Worm (Caenorhabditis elegans) whole organism, late embryonic: Measurements from ENCODE around the gene ZK856.19.

Experiments used
- K02D7.2 ChIP-seq: sonication (generic microtip); optimal IDR thresholded peaks from 2 replicates; lab custom pipeline; 2017; ENCODE audit warnings: mild to moderate bottlenecking, missing genetic modification characterization, missing compliant biosample characterization
- ama-1 ChIP-seq: fragments of 150-350 bp; optimal IDR thresholded peaks from 2 replicates; lab custom pipeline; 2014
- ceh-34 ChIP-seq: sonication (generic microtip); optimal IDR thresholded peaks from 2 replicates; lab custom pipeline; 2016; ENCODE audit warnings: mild to moderate bottlenecking, missing genetic modification characterization, missing compliant biosample characterization
- dmd-4 ChIP-seq: sonication (generic microtip); optimal IDR thresholded peaks from 2 replicates; lab custom pipeline; 2016; ENCODE audit warnings: borderline replicate concordance, missing genetic modification characterization, missing compliant biosample characterization
- elt-4 ChIP-seq: sonication (generic microtip); optimal IDR thresholded peaks from 2 replicates; lab custom pipeline; 2016; ENCODE audit warnings: missing genetic modification characterization, missing compliant biosample characterization
- ets-4 ChIP-seq: sonication (generic microtip); optimal IDR thresholded peaks from 2 replicates; lab custom pipeline; 2016; ENCODE audit warnings: missing genetic modification characterization, missing compliant biosample characterization
- pha-2 ChIP-seq: sonication (generic microtip); optimal IDR thresholded peaks from 2 replicates; lab custom pipeline; 2017; ENCODE audit warnings: mild to moderate bottlenecking, missing genetic modification characterization, missing compliant biosample characterization
- pha-4 ChIP-seq: fragments of 150-350 bp; optimal IDR thresholded peaks from 2 replicates; lab custom pipeline; 2018; ENCODE audit warnings: missing biosample characterization, missing genetic modification reagents, missing genetic modification characterization
- pqm-1 ChIP-seq: sonication (generic microtip); optimal IDR thresholded peaks from 2 replicates; lab custom pipeline; 2016; ENCODE audit warnings: missing genetic modification characterization, missing compliant biosample characterization
- sox-2 ChIP-seq: fragments of 200-800 bp; sonication (Bioruptor generic); IDR thresholded peaks from 2 replicates; pipeline ENCODE4 v1.3.6; 2022; ENCODE audit warnings: missing genetic modification reagents, missing genetic modification characterization, missing compliant biosample characterization
- sox-4 ChIP-seq: sonication (generic microtip); optimal IDR thresholded peaks from 2 replicates; lab custom pipeline; 2017; ENCODE audit warnings: mild to moderate bottlenecking, missing genetic modification characterization, inconsistent platforms, missing compliant biosample characterization
- unc-3 ChIP-seq, 2 experiments: fragments of 200-800 bp in 1 of 2; sonication (Bioruptor generic) in 1 of 2; sonication (generic microtip) in 1 of 2; conservative IDR thresholded peaks in 1 of 2; optimal IDR thresholded peaks in 1 of 2; 2 replicates each; pipeline versions ENCODE4 v1.3.6 to Lab custom; 2016 to 2022; ENCODE audit warnings: missing compliant biosample characterization in 2 of 2, missing genetic modification characterization in 2 of 2, missing genetic modification reagents in 1 of 2
- unc-55 ChIP-seq: sonication (generic microtip); optimal IDR thresholded peaks from 2 replicates; lab custom pipeline; 2017; ENCODE audit warnings: missing biosample characterization, missing genetic modification reagents, missing genetic modification characterization

DNA sequence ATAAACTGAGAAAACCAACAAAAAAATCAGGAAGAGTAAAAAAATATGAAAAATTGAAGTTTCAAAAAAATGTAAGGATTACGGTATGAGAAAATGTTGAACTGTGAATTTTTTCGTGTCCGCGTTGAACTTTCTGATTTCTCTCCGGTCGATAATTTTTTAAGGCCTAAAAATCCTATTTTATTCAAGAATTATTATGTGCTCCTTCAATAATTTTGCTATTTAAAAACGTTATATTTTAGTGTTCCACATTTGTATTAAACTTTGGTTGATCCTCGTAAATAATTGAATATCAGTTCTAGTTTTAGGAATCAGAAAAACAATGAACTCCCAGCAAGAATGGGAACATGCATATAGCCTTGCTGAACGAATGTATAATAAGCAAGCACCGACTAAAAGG, 7.9 kb upstream of the ZK856.19 start, which contains the start of gene hpo-40:
- TF ChIP-seq sox-2 (GFP tag; lab: Robert Waterston, UW) = no peak
- TF ChIP-seq ceh-34 (tag; lab: Kevin White, UChicago) = no peak
- no peak for TF ChIP-seq unc-3 (GFP tag; conservative IDR thresholded peaks at IDR 0.05; lab: Robert Waterston, UW)
- no peak for TF ChIP-seq unc-3 (tag; optimal IDR thresholded peaks at IDR 0.05; lab: Kevin White, UChicago)
- TF ChIP-seq pha-4 (tag; lab: Kevin White, UChicago) = no peak
- no peak for TF ChIP-seq ets-4 (tag; lab: Kevin White, UChicago)
- TF ChIP-seq elt-4 (tag; lab: Kevin White, UChicago) = no peak
- TF ChIP-seq pha-2 (tag; lab: Kevin White, UChicago) = no peak
- TF ChIP-seq pqm-1 (tag; lab: Kevin White, UChicago) = no peak
- no peak for TF ChIP-seq ama-1 (lab: Kevin White, UChicago)
- no peak for TF ChIP-seq dmd-4 (tag; lab: Kevin White, UChicago)
- no peak for TF ChIP-seq unc-55 (GFP tag; lab: Kevin White, UChicago)
- TF ChIP-seq sox-4 = no peak
- TF ChIP-seq K02D7.2 (tag; lab: Kevin White, UChicago) = no peak
